Fruit fly (Drosophila melanogaster): Measurements from ENCODE around the gene frc.
A peak's percentile ranks its signal among the peaks of the same experiment; 100 is the strongest.

The frc gene

dm6 chr3L:17420610-17421194 is 12.3 kb downstream of the frc start:
- TF ChIP-seq grau (tag; optimal IDR thresholded peaks at IDR 0.05): peak; percentile 64
- no peak for TF ChIP-seq az2 (GFP tag; optimal IDR thresholded peaks at IDR 0.05)
- TF ChIP-seq sens (GFP tag): peak; percentile 47
- TF ChIP-seq H15 (GFP tag; IDR thresholded peaks at IDR 0.05): no peak
- no peak for TF ChIP-seq nmo (GFP tag; optimal IDR thresholded peaks at IDR 0.05)
- peak; percentile 1 for TF ChIP-seq nom (GFP tag; optimal IDR thresholded peaks at IDR 0.05)
- TF ChIP-seq bsh (GFP tag; optimal IDR thresholded peaks at IDR 0.05): peak in 1 of 2 experiments; percentile 42
- no peak for TF ChIP-seq CG13287 (GFP tag; IDR thresholded peaks at IDR 0.05; ENCODE audit: partially characterized antibody)
- TF ChIP-seq Max (GFP tag; optimal IDR thresholded peaks at IDR 0.05): no peak
- peak; percentile 0 for TF ChIP-seq corto (GFP tag; optimal IDR thresholded peaks at IDR 0.05)
- TF ChIP-seq dysf (GFP tag; IDR thresholded peaks at IDR 0.05): no peak
- peak; percentile 12; the same call in 1 of the 2 replicates for TF ChIP-seq crol (GFP tag; IDR thresholded peaks at IDR 0.05)
- TF ChIP-seq Bteb2 (GFP tag; optimal IDR thresholded peaks at IDR 0.05): no peak
- TF ChIP-seq CG10431 (GFP tag; optimal IDR thresholded peaks at IDR 0.05): no peak
- TF ChIP-seq Med (GFP tag): peak; percentile 55
- TF ChIP-seq CG3847 (GFP tag; IDR thresholded peaks at IDR 0.05): no peak
- TF ChIP-seq Nf-YA (GFP tag; IDR thresholded peaks at IDR 0.05): no peak

DNA sequence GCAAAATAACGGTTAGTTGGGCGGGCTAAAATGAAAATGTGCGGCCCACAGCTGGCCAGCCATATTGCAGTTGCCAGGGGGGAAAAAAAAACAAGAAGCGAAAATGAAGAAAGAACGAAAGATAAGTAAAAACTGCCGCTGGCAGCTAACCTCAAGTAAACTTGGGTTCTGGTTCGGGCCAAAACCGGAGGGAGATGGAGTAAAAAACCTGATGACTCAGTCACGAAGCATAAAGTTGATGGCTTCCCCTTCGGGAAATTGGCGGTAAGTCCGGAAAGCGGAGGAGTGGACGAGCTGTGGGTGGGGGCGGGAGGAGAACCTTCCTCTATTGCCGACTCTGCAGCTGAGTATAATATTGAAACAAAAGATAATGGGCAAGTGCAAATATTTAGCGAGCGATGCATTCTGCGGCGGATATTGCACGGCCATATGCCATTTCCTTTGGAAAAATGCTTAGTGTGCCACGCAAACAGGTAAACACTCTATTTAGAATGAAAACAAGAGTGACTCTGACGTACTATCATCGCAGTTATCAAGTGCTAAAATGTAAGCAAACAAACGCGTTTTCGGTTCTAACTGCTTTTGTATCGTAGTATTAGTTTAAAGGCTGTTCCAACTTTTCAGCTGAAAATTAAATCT is 13.8 kb downstream of the frc start:
- TF ChIP-seq tll (GFP tag; optimal IDR thresholded peaks at IDR 0.05) (peak in 1 of 2 experiments; percentile 61), PHDP (tag; optimal IDR thresholded peaks at IDR 0.05) (peak; percentile 7), CG17385 (GFP tag; optimal IDR thresholded peaks at IDR 0.05) (no peak), sim (GFP tag; IDR thresholded peaks at IDR 0.05) (no peak), CG7556 (GFP tag; optimal IDR thresholded peaks at IDR 0.05) (no peak), zen (tag; optimal IDR thresholded peaks at IDR 0.05) (peak; percentile 46), aop (GFP tag; IDR thresholded peaks at IDR 0.05) (no peak), CG15479 (GFP tag; optimal IDR thresholded peaks at IDR 0.05) (peak; percentile 66), onecut (GFP tag; IDR thresholded peaks at IDR 0.05) (0 out of 2 replicates have a peak, but pooled peaks have one; percentile 22), Mrtf (GFP tag; IDR thresholded peaks at IDR 0.05) (no peak), gem (tag; optimal IDR thresholded peaks at IDR 0.05) (peak; percentile 40), CG9727 (GFP tag; optimal IDR thresholded peaks at IDR 0.05) (peak; percentile 13), CG10209 (GFP tag; optimal IDR thresholded peaks at IDR 0.05) (peak; percentile 18), CG2678 (tag; optimal IDR thresholded peaks at IDR 0.05) (peak; percentile 9), hbn (GFP tag; IDR thresholded peaks at IDR 0.05; ENCODE audit: partially characterized antibody) (no peak), p53 (GFP tag; optimal IDR thresholded peaks at IDR 0.05) (no peak), wor (GFP tag; IDR thresholded peaks at IDR 0.05) (no peak), Opbp (GFP tag; IDR thresholded peaks at IDR 0.05; ENCODE audit: partially characterized antibody) (0 out of 3 replicates have a peak, but pooled peaks have one; percentile 18), HmgD (GFP tag; optimal IDR thresholded peaks at IDR 0.05) (no peak), org-1 (GFP tag; optimal IDR thresholded peaks at IDR 0.05) (peak; percentile 11), Med (GFP tag) (peak; percentile 66), CkIIα-i1 (GFP tag; IDR thresholded peaks at IDR 0.05) (no peak), peb (GFP tag; IDR thresholded peaks at IDR 0.05) (no peak), ttk (GFP tag; IDR thresholded peaks at IDR 0.05) (no peak), CG9932 (GFP tag; IDR thresholded peaks at IDR 0.05) (0 out of 2 replicates have a peak, but pooled peaks have one; percentile 36), CG7839 (tag; optimal IDR thresholded peaks at IDR 0.05) (no peak), MESR4 (GFP tag; optimal IDR thresholded peaks at IDR 0.05) (no peak), Drgx (GFP tag; IDR thresholded peaks at IDR 0.05) (0 out of 2 replicates have a peak, but pooled peaks have one; percentile 32), CG14014 (GFP tag; IDR thresholded peaks at IDR 0.05) (peak; percentile 9; the same call in 1 of the 2 replicates), CG6813 (GFP tag; optimal IDR thresholded peaks at IDR 0.05) (peak; percentile 41), CG7271 (tag; optimal IDR thresholded peaks at IDR 0.05) (peak; percentile 56), CG15696 (tag; optimal IDR thresholded peaks at IDR 0.05) (peak; percentile 40)
